Fruit fly (Drosophila melanogaster): ENCODE measurements around the gene Cdc27.

Gene Cdc27

DNA sequence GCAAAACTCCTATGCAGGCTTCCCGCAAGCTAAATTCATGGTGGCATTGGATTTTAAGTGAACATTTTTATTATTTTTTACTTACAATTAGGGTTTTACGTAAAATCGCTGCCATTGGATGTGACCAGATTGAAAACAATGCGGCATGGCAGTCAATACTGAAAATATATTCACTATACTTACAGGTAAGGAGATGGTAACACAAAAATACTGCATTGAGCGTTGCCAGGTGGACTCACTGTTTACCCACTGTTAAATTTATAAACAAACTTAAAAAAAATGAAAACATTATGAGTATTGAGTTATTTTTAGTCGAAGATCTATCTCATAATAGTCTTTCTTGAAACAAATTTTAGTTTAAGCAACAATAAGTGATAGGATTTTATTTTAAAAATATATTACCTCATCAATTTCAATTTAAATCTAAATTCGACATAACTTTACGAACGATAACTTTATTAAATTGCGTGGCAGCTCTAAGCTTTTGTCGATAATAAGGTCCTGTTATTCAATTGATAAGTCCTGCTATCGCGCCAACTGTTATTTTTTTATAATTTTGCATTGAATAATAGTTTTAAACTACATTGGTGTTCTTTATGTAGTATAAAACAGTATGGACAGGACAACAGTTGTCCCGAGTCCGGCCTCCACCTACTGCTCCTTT, 5.2 kb downstream of the Cdc27 start, which contains the start of the genes mRpL50 and mei-P22:
Gene mRpL50, minus strand, starts transcription at position 159 of the 664 bp plus-strand sequence.
Gene mei-P22, plus strand, starts transcription at position 614 of the 664 bp plus-strand sequence.
- no peak for TF ChIP-seq Myc (optimal IDR thresholded peaks at IDR 0.05)
- no peak for TF ChIP-seq br (GFP tag; optimal IDR thresholded peaks at IDR 0.05)
- TF ChIP-seq sv (GFP tag; optimal IDR thresholded peaks at IDR 0.05) = no peak
- no peak for TF ChIP-seq lola (GFP tag; optimal IDR thresholded peaks at IDR 0.05)
- TF ChIP-seq Vsx2 (GFP tag; optimal IDR thresholded peaks at IDR 0.05; ENCODE audit: partially characterized antibody) = no peak
- TF ChIP-seq jim (GFP tag; optimal IDR thresholded peaks at IDR 0.05) = no peak
- no peak for TF ChIP-seq sage (GFP tag; optimal IDR thresholded peaks at IDR 0.05)
- TF ChIP-seq Jra (GFP tag; optimal IDR thresholded peaks at IDR 0.05) = peak; percentile 21
- TF ChIP-seq Rel (GFP tag; optimal IDR thresholded peaks at IDR 0.05) = no peak
- peak; percentile 24 for TF ChIP-seq Rel (tag; optimal IDR thresholded peaks at IDR 0.05)
- peak; percentile 45 for TF ChIP-seq Hr83 (GFP tag; optimal IDR thresholded peaks at IDR 0.05; ENCODE audit: poor library complexity, severe bottlenecking)
- TF ChIP-seq brk (GFP tag; optimal IDR thresholded peaks at IDR 0.05) = no peak
- TF ChIP-seq Sp1 (GFP tag; optimal IDR thresholded peaks at IDR 0.05) = no peak
- TF ChIP-seq ey (GFP tag; optimal IDR thresholded peaks at IDR 0.05) = peak; percentile 18
- no peak for TF ChIP-seq usp (GFP tag; optimal IDR thresholded peaks at IDR 0.05)
- peak; percentile 15 for TF ChIP-seq h (GFP tag; optimal IDR thresholded peaks at IDR 0.05)
- no peak for TF ChIP-seq HLH106 (tag; optimal IDR thresholded peaks at IDR 0.05)
- no peak for TF ChIP-seq Hr78 (GFP tag; optimal IDR thresholded peaks at IDR 0.05)
- peak in 1 of 2 experiments; percentile 43 for TF ChIP-seq foxo (GFP tag; optimal IDR thresholded peaks at IDR 0.05)
- TF ChIP-seq rgr (GFP tag; optimal IDR thresholded peaks at IDR 0.05) = peak; percentile 88
- no peak for TF ChIP-seq dl (GFP tag; optimal IDR thresholded peaks at IDR 0.05; ENCODE audit: insufficient read depth in 1 of 2, partially characterized antibody in 2 of 2)
- no peak for TF ChIP-seq Abd-B (GFP tag; optimal IDR thresholded peaks at IDR 0.05)
- no peak for TF ChIP-seq dsf (GFP tag; optimal IDR thresholded peaks at IDR 0.05; ENCODE audit: borderline replicate concordance)
- TF ChIP-seq woc (GFP tag; optimal IDR thresholded peaks at IDR 0.05) = peak; percentile 4
- TF ChIP-seq psq (GFP tag; optimal IDR thresholded peaks at IDR 0.05) = no peak
- TF ChIP-seq Mio (GFP tag; optimal IDR thresholded peaks at IDR 0.05) = no peak
- TF ChIP-seq CG32264 (GFP tag; optimal IDR thresholded peaks at IDR 0.05) = no peak
- TF ChIP-seq Dif (GFP tag; optimal IDR thresholded peaks at IDR 0.05; ENCODE audit: partially characterized antibody) = no peak
- no peak for TF ChIP-seq fru (GFP tag; optimal IDR thresholded peaks at IDR 0.05)

DNA sequence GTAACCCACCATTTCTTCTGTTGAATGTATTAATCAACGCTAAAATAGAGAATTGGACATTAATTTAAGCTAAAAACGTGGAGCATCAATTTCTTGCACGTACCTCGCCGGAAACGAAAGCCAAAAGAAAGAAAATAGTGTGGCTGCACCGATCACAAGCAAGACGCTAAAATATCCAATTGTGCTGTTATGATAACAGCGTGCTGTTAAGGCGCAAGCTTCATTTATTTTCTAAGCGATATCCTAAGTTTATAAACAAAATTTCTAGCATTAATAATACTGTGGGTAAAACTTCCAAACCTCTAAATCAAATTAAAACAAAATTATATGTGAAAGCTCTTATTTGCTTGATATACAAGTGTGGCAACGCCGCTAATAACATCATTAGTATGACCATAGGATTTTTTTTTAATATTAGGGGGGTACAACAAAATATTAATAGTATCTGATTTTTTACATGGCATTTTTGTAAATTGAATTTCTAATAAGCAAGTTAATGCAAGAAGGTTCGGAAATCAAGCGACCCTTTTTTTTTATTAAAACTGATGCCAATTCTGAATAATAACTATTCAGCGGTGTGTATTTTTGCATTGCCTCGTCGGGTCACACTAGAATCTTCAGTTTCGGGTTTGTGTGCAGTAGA, 7.8 kb downstream of the Cdc27 start, which contains the start of the genes RpL18 and Neos:
Gene RpL18, minus strand, starts transcription at position 135 of the 643 bp plus-strand sequence.
Gene Neos, plus strand, starts transcription at position 412 of the 643 bp plus-strand sequence.
- TF ChIP-seq lola (GFP tag; optimal IDR thresholded peaks at IDR 0.05) = no peak
- peak; percentile 23 for TF ChIP-seq Myc (optimal IDR thresholded peaks at IDR 0.05)
- TF ChIP-seq sv (GFP tag; optimal IDR thresholded peaks at IDR 0.05) = peak; percentile 77
- peak; percentile 28 for TF ChIP-seq OdsH (GFP tag; optimal IDR thresholded peaks at IDR 0.05)
- peak; percentile 79 for TF ChIP-seq GATAd (GFP tag; optimal IDR thresholded peaks at IDR 0.05)
- TF ChIP-seq Abd-B (GFP tag; optimal IDR thresholded peaks at IDR 0.05) = no peak
- TF ChIP-seq CG32264 (GFP tag; optimal IDR thresholded peaks at IDR 0.05) = peak; percentile 65
- peak; percentile 83 for TF ChIP-seq rgr (GFP tag; optimal IDR thresholded peaks at IDR 0.05)
- peak; percentile 67 for TF ChIP-seq ey (GFP tag; optimal IDR thresholded peaks at IDR 0.05)
- TF ChIP-seq Jra (GFP tag; optimal IDR thresholded peaks at IDR 0.05) = peak; percentile 68
- TF ChIP-seq Sp1 (GFP tag; optimal IDR thresholded peaks at IDR 0.05) = peak; percentile 78
- TF ChIP-seq usp (GFP tag; optimal IDR thresholded peaks at IDR 0.05) = no peak
- no peak for TF ChIP-seq Hr78 (GFP tag; optimal IDR thresholded peaks at IDR 0.05)
- no peak for TF ChIP-seq Rel (GFP tag; optimal IDR thresholded peaks at IDR 0.05)
- TF ChIP-seq Rel (tag; optimal IDR thresholded peaks at IDR 0.05) = peak; percentile 44
- peak; percentile 52 for TF ChIP-seq psq (GFP tag; optimal IDR thresholded peaks at IDR 0.05)
- peak in 1 of 2 experiments; percentile 74 for TF ChIP-seq foxo (GFP tag; optimal IDR thresholded peaks at IDR 0.05)
- TF ChIP-seq dmrt93B (GFP tag; optimal IDR thresholded peaks at IDR 0.05) = peak; percentile 63
- TF ChIP-seq HLH106 (tag; optimal IDR thresholded peaks at IDR 0.05) = peak; percentile 50
- peak; percentile 77 for TF ChIP-seq h (GFP tag; optimal IDR thresholded peaks at IDR 0.05)
- peak; percentile 75 for TF ChIP-seq br (GFP tag; optimal IDR thresholded peaks at IDR 0.05)
- TF ChIP-seq woc (GFP tag; optimal IDR thresholded peaks at IDR 0.05) = peak; percentile 63
- TF ChIP-seq Hr83 (GFP tag; optimal IDR thresholded peaks at IDR 0.05; ENCODE audit: poor library complexity, severe bottlenecking) = peak; percentile 79
- peak; percentile 75 for TF ChIP-seq CG9705 (GFP tag; optimal IDR thresholded peaks at IDR 0.05)
- peak; percentile 76 for TF ChIP-seq fru (GFP tag; optimal IDR thresholded peaks at IDR 0.05)
- TF ChIP-seq tai (GFP tag; optimal IDR thresholded peaks at IDR 0.05) = no peak
